Worm (Caenorhabditis elegans) whole organism, L1 larva: Measurements from ENCODE around the gene Y105C5B.11.

Experiments
- efl-3 ChIP-seq: fragments of 200-800 bp; sonication (Bioruptor generic); optimal IDR thresholded peaks from 2 replicates; lab custom pipeline; 2018; ENCODE audit warnings: mild to moderate bottlenecking, missing genetic modification characterization, missing compliant biosample characterization
- unc-62 ChIP-seq: fragments of 150-350 bp; optimal IDR thresholded peaks from 2 replicates; lab custom pipeline; 2014; ENCODE audit warnings: missing biosample characterization, missing genetic modification reagents, missing genetic modification characterization

DNA sequence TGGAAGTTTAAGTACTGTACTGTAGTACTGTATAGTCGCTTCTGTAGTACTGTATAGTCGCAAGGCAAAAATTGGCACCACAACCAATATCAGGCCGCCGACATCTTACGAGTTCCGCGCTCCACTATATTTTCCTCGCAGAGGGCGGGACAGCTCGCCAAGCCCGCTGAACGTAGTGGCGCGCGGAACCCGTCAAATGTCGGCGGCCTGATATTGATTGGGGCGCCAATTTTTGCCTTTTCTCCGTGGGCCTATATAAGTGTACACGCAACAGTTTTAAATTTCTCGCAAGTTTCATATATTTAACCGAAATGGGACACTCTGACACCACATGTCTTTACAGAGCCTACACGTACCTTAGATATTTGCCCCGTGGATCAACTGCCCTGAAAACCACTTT is 8.7 kb upstream of the Y105C5B.11 start:
- TF ChIP-seq unc-62 (no peak), efl-3 (GFP tag; lab: Kevin White, UChicago) (no peak)
